Worm (Caenorhabditis elegans) whole organism, early embryonic: Measurements from ENCODE around the gene gck-2.

Experiments used
- ama-1 ChIP-seq: fragments of 150-350 bp; optimal IDR thresholded peaks from 2 replicates; lab custom pipeline; 2014
- hmg-4 ChIP-seq: fragments of 200-800 bp; sonication (Bioruptor generic); optimal IDR thresholded peaks from 2 replicates; lab custom pipeline; 2018; ENCODE audit warnings: mild to moderate bottlenecking, missing genetic modification characterization, missing compliant biosample characterization
- tbx-11 ChIP-seq: fragments of 200-800 bp; sonication (Bioruptor generic); IDR thresholded peaks from 2 replicates; pipeline ENCODE4 v1.3.6; 2022; ENCODE audit warnings: missing genetic modification characterization, missing compliant biosample characterization

- no peak for TF ChIP-seq hmg-4
- TF ChIP-seq ama-1 (lab: Kevin White, UChicago), result no peak
- no peak for TF ChIP-seq tbx-11 (GFP tag; lab: Robert Waterston, UW)
Measured at ce11 chrV:6810091-6810490, 17.6 kb upstream of the gck-2 start.
